Worm (Caenorhabditis elegans): ENCODE measurements around the gene sptf-2.

Gene sptf-2

DNA sequence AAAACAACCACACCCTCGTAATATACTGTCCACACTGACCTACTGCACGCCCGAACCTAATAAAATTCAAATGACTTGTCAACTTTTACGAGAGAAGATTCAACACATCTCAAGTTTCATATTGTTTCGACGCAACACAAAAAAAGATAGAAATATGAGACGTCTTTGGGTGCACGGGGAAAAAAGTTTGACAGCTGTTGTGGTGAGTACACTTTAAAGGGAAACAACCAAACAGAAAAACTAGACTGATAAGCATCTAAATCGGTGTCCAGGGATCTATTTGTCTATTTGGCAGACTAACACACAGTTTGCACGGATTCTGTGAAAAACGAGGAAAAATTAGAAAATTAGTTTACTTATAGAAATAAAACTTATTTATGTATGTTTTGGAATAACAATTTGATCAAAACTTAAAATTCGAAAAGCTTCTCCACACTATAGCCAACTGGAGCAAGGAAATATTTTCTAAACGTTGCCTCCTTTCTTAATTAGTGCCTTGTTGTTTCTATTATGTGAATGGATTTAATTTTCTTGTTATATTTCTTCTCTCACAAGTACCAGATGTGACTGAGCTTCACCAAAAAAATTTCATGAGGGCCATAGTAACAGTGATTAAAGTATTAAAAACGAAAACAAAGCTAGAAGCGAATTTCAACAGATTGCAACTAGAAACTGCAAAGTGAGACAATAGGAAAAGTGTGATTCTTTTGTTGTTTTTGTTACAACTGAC, 18.5 kb downstream of the sptf-2 start (continued):
- TF ChIP-seq dsc-1 (tag; optimal IDR thresholded peaks at IDR 0.05) (peak; percentile 90), C16A3.4 (tag; optimal IDR thresholded peaks at IDR 0.05) (no peak), mdl-1 (tag; optimal IDR thresholded peaks at IDR 0.05) (no peak), unc-98 (GFP tag; IDR thresholded peaks at IDR 0.05) (no peak), ceh-90 (tag; optimal IDR thresholded peaks at IDR 0.05) (no peak), ztf-4 (tag; optimal IDR thresholded peaks at IDR 0.05) (no peak), ceh-82 (tag; optimal IDR thresholded peaks at IDR 0.05) (no peak), xbp-1 (tag; optimal IDR thresholded peaks at IDR 0.05) (no peak), egl-13 (tag; optimal IDR thresholded peaks at IDR 0.05) (no peak), nhr-84 (tag; optimal IDR thresholded peaks at IDR 0.05) (no peak), lin-13 (GFP tag; optimal IDR thresholded peaks at IDR 0.05) (no peak), nhr-47 (tag; optimal IDR thresholded peaks at IDR 0.05) (no peak), egl-27 (tag; optimal IDR thresholded peaks at IDR 0.05) (no peak), lin-35 (GFP tag; optimal IDR thresholded peaks at IDR 0.05) (no peak), lir-3 (tag; optimal IDR thresholded peaks at IDR 0.05; ENCODE audit: poor library complexity) (no peak), nhr-71 (tag; optimal IDR thresholded peaks at IDR 0.05) (peak; percentile 18)

ce11 chrII:8646437-8646836, 21.2 kb downstream of the sptf-2 start:
- TF ChIP-seq dpl-1 (GFP tag; optimal IDR thresholded peaks at IDR 0.05), result no peak
- no peak for TF ChIP-seq zag-1 (tag; optimal IDR thresholded peaks at IDR 0.05)
- TF ChIP-seq C16A3.4 (tag; optimal IDR thresholded peaks at IDR 0.05), result no peak
- no peak for TF ChIP-seq nhr-85 (tag)
- no peak for TF ChIP-seq tlp-1 (tag; optimal IDR thresholded peaks at IDR 0.05)
- TF ChIP-seq fkh-10 (GFP tag; optimal IDR thresholded peaks at IDR 0.05), result no peak
- no peak for TF ChIP-seq pax-3 (tag; optimal IDR thresholded peaks at IDR 0.05)
- TF ChIP-seq nhr-237 (tag; optimal IDR thresholded peaks at IDR 0.05), result no peak
- TF ChIP-seq ztf-11 (tag; optimal IDR thresholded peaks at IDR 0.05), result no peak
- no peak for TF ChIP-seq efl-1 (optimal IDR thresholded peaks at IDR 0.05)
- TF ChIP-seq efl-1 (GFP tag; optimal IDR thresholded peaks at IDR 0.05 in 1 of 2), result no peak
- TF ChIP-seq ceh-88 (GFP tag; IDR thresholded peaks at IDR 0.05), result no peak
- TF ChIP-seq ceh-8 (GFP tag; optimal IDR thresholded peaks at IDR 0.05), result no peak
- TF ChIP-seq nhr-20 (tag; optimal IDR thresholded peaks at IDR 0.05), result no peak
- no peak for TF ChIP-seq unc-62 (GFP tag; optimal IDR thresholded peaks at IDR 0.05)
- TF ChIP-seq pqm-1 (tag; optimal IDR thresholded peaks at IDR 0.05), result no peak
- TF ChIP-seq unc-30 (tag; optimal IDR thresholded peaks at IDR 0.05), result no peak
- no peak for TF ChIP-seq swsn-7 (tag; optimal IDR thresholded peaks at IDR 0.05)

ce11 chrII:8648843-8649242, 23.6 kb downstream of the sptf-2 start:
- TF ChIP-seq tbx-2 (tag; optimal IDR thresholded peaks at IDR 0.05), result no peak
- no peak for TF ChIP-seq lir-3 (tag; optimal IDR thresholded peaks at IDR 0.05; ENCODE audit: poor library complexity)

DNA sequence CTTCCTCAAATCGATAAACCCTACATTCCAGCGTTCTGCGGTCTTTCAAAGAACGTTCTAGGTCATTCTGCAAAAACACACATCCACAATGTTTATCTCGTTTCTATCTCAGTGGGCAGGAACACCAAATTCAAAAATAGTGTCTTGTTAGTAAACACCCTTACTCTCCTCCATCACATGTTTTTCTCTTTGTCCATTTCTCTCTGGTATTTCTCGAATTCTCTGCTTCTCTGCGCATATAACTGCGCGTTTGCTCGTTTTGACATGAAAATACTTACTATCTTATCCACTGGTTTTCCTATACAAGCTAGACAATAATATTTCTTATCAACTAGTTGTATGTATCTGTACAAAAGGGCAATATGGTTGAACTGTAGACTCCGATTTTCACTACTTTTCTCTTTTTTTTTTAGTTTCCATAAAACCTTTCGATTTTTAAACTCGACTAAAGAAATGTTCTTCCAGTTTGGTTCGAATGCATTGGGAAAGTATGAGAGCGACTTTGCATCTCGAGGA, 25.4 kb downstream of the sptf-2 start, which contains the start of gene pyr-1:
Gene pyr-1, plus strand, starts transcription at position 466 of the 516 bp plus-strand sequence.
- TF ChIP-seq mep-1 (tag; optimal IDR thresholded peaks at IDR 0.05), result peak; percentile 59
- TF ChIP-seq C16A3.4 (tag; optimal IDR thresholded peaks at IDR 0.05), result peak; percentile 52
- TF ChIP-seq ztf-4 (tag; optimal IDR thresholded peaks at IDR 0.05), result no peak
- peak in 2 of 3 experiments; percentile 4 to 8 for TF ChIP-seq dpl-1 (GFP tag; optimal IDR thresholded peaks at IDR 0.05)
- no peak for TF ChIP-seq elt-2 (tag; optimal IDR thresholded peaks at IDR 0.05)
- peak; percentile 72 for TF ChIP-seq lin-14 (GFP tag; optimal IDR thresholded peaks at IDR 0.05)
- TF ChIP-seq jun-1 (tag; optimal IDR thresholded peaks at IDR 0.05), result no peak
- peak in 2 of 6 experiments; percentile 44 to 91 for TF ChIP-seq elt-3 (tag; optimal IDR thresholded peaks at IDR 0.05)
- TF ChIP-seq fkh-8 (tag; optimal IDR thresholded peaks at IDR 0.05), result no peak
- no peak for TF ChIP-seq efl-3 (GFP tag; optimal IDR thresholded peaks at IDR 0.05)
- no peak for TF ChIP-seq ceh-82 (tag; optimal IDR thresholded peaks at IDR 0.05)
- peak; percentile 13 for TF ChIP-seq F16B12.6 (tag; optimal IDR thresholded peaks at IDR 0.05)
- peak in 1 of 2 experiments; percentile 17 for TF ChIP-seq efl-1 (optimal IDR thresholded peaks at IDR 0.05)
- peak in 1 of 2 experiments; percentile 92 for TF ChIP-seq efl-1 (GFP tag; optimal IDR thresholded peaks at IDR 0.05 in 1 of 2)
- peak; percentile 30 for TF ChIP-seq rnt-1 (tag; optimal IDR thresholded peaks at IDR 0.05)
- peak in 1 of 2 experiments; percentile 58 for TF ChIP-seq lin-35 (GFP tag; optimal IDR thresholded peaks at IDR 0.05)
- TF ChIP-seq nhr-90 (tag; optimal IDR thresholded peaks at IDR 0.05; ENCODE audit: poor library complexity), result no peak
- TF ChIP-seq nhr-20 (tag; optimal IDR thresholded peaks at IDR 0.05), result peak; percentile 58

Measured in whole organism, L1 larva.